Worm (Caenorhabditis elegans): ENCODE measurements around the gene F25E2.2.

Gene F25E2.2

ce11 chrX:813063-813462 lies 2.5 kb upstream of the F25E2.2 start, which contains the start of gene F25E2.3:
TSS of gene F25E2.3 (minus strand) at chrX:813163.
- no peak for TF ChIP-seq elt-3 (tag; optimal IDR thresholded peaks at IDR 0.05)

- TF ChIP-seq ceh-82 (tag; optimal IDR thresholded peaks at IDR 0.05) = no peak
These were observed 1.7 kb upstream of the F25E2.2 start for ce11 chrX:812264-812663.

- TF ChIP-seq lin-15B (tag; optimal IDR thresholded peaks at IDR 0.05) (peak; percentile 66), pqm-1 (tag; optimal IDR thresholded peaks at IDR 0.05) (peak; percentile 89), R02D3.7 (tag; optimal IDR thresholded peaks at IDR 0.05) (peak; percentile 92), nfya-1 (tag; optimal IDR thresholded peaks at IDR 0.05; ENCODE audit: insufficient read depth) (peak; percentile 95), egl-5 (tag; optimal IDR thresholded peaks at IDR 0.05) (peak; percentile 99), aly-2 (tag; optimal IDR thresholded peaks at IDR 0.05) (peak; percentile 95), mml-1 (tag; optimal IDR thresholded peaks at IDR 0.05) (no peak), jun-1 (tag; optimal IDR thresholded peaks at IDR 0.05) (peak; percentile 99), tbx-2 (tag; optimal IDR thresholded peaks at IDR 0.05) (peak; percentile 98), mdl-1 (tag; optimal IDR thresholded peaks at IDR 0.05) (peak; percentile 80), daf-12 (tag; optimal IDR thresholded peaks at IDR 0.05) (peak; percentile 84), elt-3 (tag; optimal IDR thresholded peaks at IDR 0.05) (peak; percentile 85 to 96 (median 87)), nhr-23 (tag; optimal IDR thresholded peaks at IDR 0.05) (peak; percentile 99), ceh-16 (tag; optimal IDR thresholded peaks at IDR 0.05) (peak; percentile 77), ztf-4 (tag; optimal IDR thresholded peaks at IDR 0.05) (peak; percentile 88), eor-1 (tag; optimal IDR thresholded peaks at IDR 0.05) (peak in 1 of 2 experiments; percentile 78), nhr-67 (tag; optimal IDR thresholded peaks at IDR 0.05) (peak; percentile 70), lsy-12 (tag; optimal IDR thresholded peaks at IDR 0.05) (peak; percentile 96), ztf-11 (tag; optimal IDR thresholded peaks at IDR 0.05) (peak; percentile 66), nhr-12 (tag; optimal IDR thresholded peaks at IDR 0.05) (peak; percentile 23), ceh-28 (tag; optimal IDR thresholded peaks at IDR 0.05) (peak; percentile 98), fkh-2 (tag; optimal IDR thresholded peaks at IDR 0.05) (peak; percentile 93), sea-2 (GFP tag; optimal IDR thresholded peaks at IDR 0.05) (no peak), ceh-82 (tag; optimal IDR thresholded peaks at IDR 0.05) (peak; percentile 99), nhr-43 (tag; optimal IDR thresholded peaks at IDR 0.05; ENCODE audit: poor library complexity, severe bottlenecking) (peak; percentile 99), ZK546.5 (tag; optimal IDR thresholded peaks at IDR 0.05) (peak; percentile 61), nhr-237 (tag; optimal IDR thresholded peaks at IDR 0.05) (peak; percentile 70), elt-1 (tag; optimal IDR thresholded peaks at IDR 0.05) (peak; percentile 74), unc-62 (GFP tag; optimal IDR thresholded peaks at IDR 0.05) (peak; percentile 91), nhr-77 (tag; optimal IDR thresholded peaks at IDR 0.05) (peak; percentile 98), nhr-28 (tag; optimal IDR thresholded peaks at IDR 0.05) (peak; percentile 96), pha-4 (tag; optimal IDR thresholded peaks at IDR 0.05) (peak; percentile 97), ceh-9 (tag; optimal IDR thresholded peaks at IDR 0.05) (peak; percentile 61), fkh-10 (GFP tag; optimal IDR thresholded peaks at IDR 0.05) (peak; percentile 97), egl-27 (tag; optimal IDR thresholded peaks at IDR 0.05) (peak; percentile 94), elt-2 (tag; optimal IDR thresholded peaks at IDR 0.05) (peak; percentile 88), skn-1 (tag; optimal IDR thresholded peaks at IDR 0.05) (peak; percentile 97), nhr-11 (tag; optimal IDR thresholded peaks at IDR 0.05) (peak; percentile 96), unc-39 (tag; optimal IDR thresholded peaks at IDR 0.05) (peak; percentile 50), nhr-25 (tag; optimal IDR thresholded peaks at IDR 0.05) (peak; percentile 97), snpc-4 (tag; optimal IDR thresholded peaks at IDR 0.05) (peak; percentile 95), zag-1 (tag; optimal IDR thresholded peaks at IDR 0.05) (peak; percentile 91), hmg-11 (tag; optimal IDR thresholded peaks at IDR 0.05) (peak; percentile 100), nhr-76 (tag; optimal IDR thresholded peaks at IDR 0.05) (peak; percentile 93), ama-1 (optimal IDR thresholded peaks at IDR 0.05) (peak; percentile 56), fos-1 (tag; optimal IDR thresholded peaks at IDR 0.05) (peak; percentile 97), lin-39 (tag; optimal IDR thresholded peaks at IDR 0.05) (peak; percentile 99)
These were observed 4.1 kb downstream of the F25E2.2 start for ce11 chrX:806515-806914.

Measured in whole organism, L3 larva.